Worm (Caenorhabditis elegans): Measurements from ENCODE around the gene his-41.
A peak's percentile ranks its signal among the peaks of the same experiment; 100 is the strongest.

Gene his-41

DNA sequence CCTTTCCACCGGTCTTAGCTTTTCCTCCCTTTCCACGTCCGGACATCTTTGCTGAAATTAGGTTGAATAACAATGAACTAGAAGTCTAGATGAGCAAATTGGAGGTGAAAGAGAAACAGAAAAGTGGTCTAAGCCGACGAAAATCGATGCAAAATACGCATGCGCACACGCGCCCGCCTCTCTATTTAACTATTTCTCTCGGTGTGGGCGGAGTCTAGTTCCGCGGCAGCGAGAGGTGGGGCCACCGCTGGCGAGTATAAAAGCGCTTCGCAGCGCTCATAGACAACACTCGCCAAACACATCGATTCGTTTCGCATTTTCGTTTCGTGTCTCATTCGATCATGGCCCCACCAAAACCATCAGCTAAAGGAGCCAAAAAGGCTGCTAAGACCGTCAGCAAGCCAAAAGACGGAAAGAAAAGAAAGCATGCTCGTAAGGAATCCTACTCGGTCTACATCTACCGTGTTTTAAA lies at the start of gene his-41, which contains the start of gene his-35 (continued):
- no peak for TF ChIP-seq pbrm-1 (GFP tag; IDR thresholded peaks at IDR 0.05)
- no peak for TF ChIP-seq nhr-27 (tag; optimal IDR thresholded peaks at IDR 0.05)
- TF ChIP-seq attf-3 (GFP tag; conservative IDR thresholded peaks at IDR 0.05), result no peak
- no peak for TF ChIP-seq bed-1 (GFP tag; IDR thresholded peaks at IDR 0.05)
- TF ChIP-seq F22D6.2 (tag; optimal IDR thresholded peaks at IDR 0.05), result no peak
- peak; percentile 67 for TF ChIP-seq ceh-27 (GFP tag; optimal IDR thresholded peaks at IDR 0.05)
- TF ChIP-seq C17E4.6 (GFP tag; IDR thresholded peaks at IDR 0.05), result no peak
- TF ChIP-seq rcor-1 (GFP tag; IDR thresholded peaks at IDR 0.05), result no peak
- no peak for TF ChIP-seq rec-8 (tag; optimal IDR thresholded peaks at IDR 0.05)
- no peak for TF ChIP-seq lir-1 (GFP tag; conservative IDR thresholded peaks at IDR 0.05)
- no peak for TF ChIP-seq Y53F4B.3 (GFP tag; IDR thresholded peaks at IDR 0.05)
- TF ChIP-seq sea-2 (GFP tag; IDR thresholded peaks at IDR 0.05), result no peak
- TF ChIP-seq ztf-26 (tag; optimal IDR thresholded peaks at IDR 0.05), result peak; percentile 10
- TF ChIP-seq dpff-1 (tag; optimal IDR thresholded peaks at IDR 0.05), result no peak
- no peak for TF ChIP-seq Y56A3A.18 (GFP tag; IDR thresholded peaks at IDR 0.05)
- TF ChIP-seq F55B11.4 (tag; optimal IDR thresholded peaks at IDR 0.05; ENCODE audit: borderline replicate concordance, insufficient read depth), result no peak
- TF ChIP-seq Y95B8A.8 (GFP tag; IDR thresholded peaks at IDR 0.05), result no peak
- TF ChIP-seq attf-6 (GFP tag; IDR thresholded peaks at IDR 0.05), result no peak
- no peak for TF ChIP-seq hlh-26 (GFP tag; conservative IDR thresholded peaks at IDR 0.05)
- no peak for TF ChIP-seq madf-3 (GFP tag; IDR thresholded peaks at IDR 0.05)
- no peak for TF ChIP-seq ceh-91 (GFP tag; IDR thresholded peaks at IDR 0.05)
- no peak for TF ChIP-seq repo-1 (tag; optimal IDR thresholded peaks at IDR 0.05)
- TF ChIP-seq die-1 (tag; optimal IDR thresholded peaks at IDR 0.05), result no peak
- peak; percentile 85 for TF ChIP-seq ama-1 (optimal IDR thresholded peaks at IDR 0.05)
- TF ChIP-seq ama-1 (GFP tag; optimal IDR thresholded peaks at IDR 0.05), result no peak
- TF ChIP-seq K12H6.12 (tag; optimal IDR thresholded peaks at IDR 0.05), result peak; percentile 66
- TF ChIP-seq sdz-38 (tag; optimal IDR thresholded peaks at IDR 0.05), result no peak
- TF ChIP-seq hmg-1.2 (GFP tag; IDR thresholded peaks at IDR 0.05), result no peak
- TF ChIP-seq Y67H2A.10 (GFP tag; conservative IDR thresholded peaks at IDR 0.05), result no peak

DNA sequence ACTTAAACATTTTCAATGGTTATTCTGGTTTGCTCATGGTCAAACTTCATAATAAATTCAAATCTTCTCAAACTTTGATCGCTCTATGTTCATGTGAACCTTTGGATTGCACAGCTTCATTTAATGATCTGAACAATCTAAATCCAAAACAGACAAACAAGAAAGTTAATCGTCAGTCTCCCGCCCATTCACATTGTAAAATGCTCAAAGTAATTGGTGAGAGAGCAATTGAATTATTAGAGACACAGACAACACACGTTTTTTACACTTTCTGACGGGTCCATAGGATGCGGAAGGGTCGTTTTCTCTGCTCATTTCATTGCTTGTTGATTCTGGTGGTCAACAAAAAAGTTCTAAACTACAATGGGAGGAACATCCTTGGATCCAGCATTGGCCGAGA lies 48.6 kb upstream of the his-41 start, which contains the start of gene gsnl-1:
TSS of gene gsnl-1 (plus strand) at position 301 of the 400 bp plus-strand sequence.
- TF ChIP-seq snpc-3.4 (tag; optimal IDR thresholded peaks at IDR 0.05) (no peak), K12H6.12 (tag; optimal IDR thresholded peaks at IDR 0.05) (no peak), lin-26 (GFP tag; IDR thresholded peaks at IDR 0.05) (no peak), nfya-2 (GFP tag; IDR thresholded peaks at IDR 0.05) (no peak), mxl-1 (tag; optimal IDR thresholded peaks at IDR 0.05) (no peak), nhr-179 (tag; optimal IDR thresholded peaks at IDR 0.05) (no peak), atf-7 (tag; optimal IDR thresholded peaks at IDR 0.05) (no peak), Y53F4B.3 (GFP tag; IDR thresholded peaks at IDR 0.05) (no peak), attf-6 (GFP tag; IDR thresholded peaks at IDR 0.05) (no peak), madf-10 (tag; optimal IDR thresholded peaks at IDR 0.05) (no peak), akir-1 (GFP tag; optimal IDR thresholded peaks at IDR 0.05) (no peak), lin-54 (GFP tag; optimal IDR thresholded peaks at IDR 0.05) (no peak), ceh-27 (GFP tag; optimal IDR thresholded peaks at IDR 0.05) (no peak), F39B2.1 (GFP tag; IDR thresholded peaks at IDR 0.05) (no peak), madf-6 (GFP tag; IDR thresholded peaks at IDR 0.05) (no peak)
